Worm (Caenorhabditis elegans): ENCODE results near the gene ins-16.

DNA sequence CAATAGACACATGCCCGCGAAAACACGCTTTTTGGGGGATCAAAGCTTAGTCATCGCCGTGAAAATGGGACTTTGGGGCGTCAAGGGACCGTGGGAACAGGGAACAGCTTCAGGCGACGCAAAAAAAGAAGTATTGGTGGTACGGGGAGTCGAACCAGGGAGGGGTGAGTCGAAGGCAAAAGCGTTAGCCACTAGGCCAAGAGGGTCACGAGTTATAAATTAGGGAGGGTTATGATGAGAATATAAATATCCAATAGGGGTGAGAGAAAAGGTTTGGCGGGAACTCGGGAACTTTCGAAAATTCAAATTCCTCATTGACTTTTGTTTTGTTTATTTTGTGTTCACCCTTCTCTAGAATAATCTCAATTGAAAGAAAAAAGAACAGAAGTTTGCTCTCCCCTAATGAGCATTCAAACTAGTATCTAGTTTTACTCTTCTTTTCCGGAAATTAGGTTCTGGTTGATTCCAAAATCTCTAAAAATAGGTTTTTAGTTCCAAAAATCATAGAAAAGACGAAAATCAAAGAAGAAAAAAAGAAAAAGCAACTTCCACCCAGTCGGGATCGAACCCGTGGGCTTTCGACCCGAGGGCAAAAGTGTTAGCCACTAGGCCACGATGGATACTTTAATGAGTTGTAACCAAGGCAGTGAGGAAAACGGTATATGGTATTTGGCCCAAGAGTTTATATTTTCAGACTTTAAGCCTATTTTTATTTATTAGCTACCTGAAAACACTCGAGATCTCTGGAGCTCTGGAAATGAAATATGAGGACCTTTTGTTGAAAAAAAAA is 29.8 kb downstream of the ins-16 start:
- TF ChIP-seq ham-2 (GFP tag; optimal IDR thresholded peaks at IDR 0.05) (no peak), nhr-237 (tag; optimal IDR thresholded peaks at IDR 0.05) (no peak), ztf-11 (tag; optimal IDR thresholded peaks at IDR 0.05) (no peak), zip-8 (tag; optimal IDR thresholded peaks at IDR 0.05) (no peak), mab-5 (tag; optimal IDR thresholded peaks at IDR 0.05) (no peak), nhr-12 (tag; optimal IDR thresholded peaks at IDR 0.05) (no peak), lsy-2 (tag; optimal IDR thresholded peaks at IDR 0.05) (no peak), unc-120 (tag; optimal IDR thresholded peaks at IDR 0.05; ENCODE audit: poor library complexity, severe bottlenecking) (no peak), unc-62 (GFP tag; optimal IDR thresholded peaks at IDR 0.05) (no peak), blmp-1 (tag; optimal IDR thresholded peaks at IDR 0.05) (no peak), ceh-83 (GFP tag; optimal IDR thresholded peaks at IDR 0.05) (no peak), drap-1 (GFP tag; optimal IDR thresholded peaks at IDR 0.05) (no peak)

All from whole organism, mixed stage, embryonic.